Fruit fly (Drosophila melanogaster): ENCODE data around the gene CG13725.

DNA sequence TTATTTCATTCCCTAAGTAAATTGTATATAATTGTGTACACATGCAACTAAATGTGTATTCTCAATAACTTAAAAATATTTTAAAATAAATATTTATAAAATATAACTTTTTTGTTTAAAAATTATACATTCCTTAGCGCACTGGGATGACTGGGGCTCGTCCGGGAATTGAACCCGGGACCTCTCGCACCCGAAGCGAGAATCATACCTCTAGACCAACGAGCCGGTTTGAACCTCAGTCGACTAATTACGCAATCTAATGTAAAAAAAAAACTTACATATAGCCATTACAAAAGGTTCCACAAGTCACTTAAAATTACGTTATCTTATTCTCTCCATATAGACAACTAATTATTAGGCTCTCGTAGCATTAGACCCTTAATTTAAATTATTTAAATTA, 14.4 kb upstream of the CG13725 start:
- TF ChIP-seq kay (GFP tag; ENCODE audit: borderline replicate concordance) (no peak), CG1620 (GFP tag; optimal IDR thresholded peaks at IDR 0.05) (no peak)

Data from whole organism, adult.